Fruit fly (Drosophila melanogaster): ENCODE data around the gene Jhbp15.

Gene Jhbp15

DNA sequence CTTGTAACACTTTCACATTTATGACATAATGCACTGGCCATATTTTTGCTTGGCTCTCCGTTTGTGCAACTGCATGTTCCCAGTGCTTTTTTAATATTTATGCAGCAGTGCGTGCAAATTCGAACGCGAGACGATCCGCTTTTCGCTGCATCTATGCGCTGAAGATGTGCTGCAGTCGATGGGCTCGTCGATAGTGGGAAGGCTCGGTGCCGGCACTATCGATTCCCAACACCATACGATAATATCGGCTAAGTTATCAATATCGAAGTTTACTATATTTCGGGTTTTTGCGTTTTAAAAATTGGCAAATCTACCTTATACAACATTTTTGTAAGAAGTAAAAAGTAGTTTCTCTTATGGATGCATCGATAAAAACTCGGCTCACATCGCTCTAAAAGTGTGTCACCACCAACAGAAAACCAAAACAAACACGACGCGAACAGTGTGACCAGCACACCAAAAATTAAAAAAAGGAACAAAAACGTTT, 46.9 kb upstream of the Jhbp15 start, which contains the start of gene RhoGAP93B (continued):
- TF ChIP-seq CG12299 (tag; optimal IDR thresholded peaks at IDR 0.05) = peak; percentile 83
- peak; percentile 56 for TF ChIP-seq CrebB (tag; optimal IDR thresholded peaks at IDR 0.05)
- peak; percentile 43 for TF ChIP-seq CG17912 (GFP tag; optimal IDR thresholded peaks at IDR 0.05)
- TF ChIP-seq CG15011 (GFP tag; optimal IDR thresholded peaks at IDR 0.05) = no peak
- peak; percentile 49 for TF ChIP-seq CG11723 (GFP tag; optimal IDR thresholded peaks at IDR 0.05)
- peak; percentile 100 for TF ChIP-seq zen2 (GFP tag; IDR thresholded peaks at IDR 0.05; ENCODE audit: partially characterized antibody)
- TF ChIP-seq tgo (GFP tag; IDR thresholded peaks at IDR 0.05) = peak; percentile 80
- TF ChIP-seq nau (GFP tag; optimal IDR thresholded peaks at IDR 0.05) = no peak
- TF ChIP-seq danr (GFP tag; IDR thresholded peaks at IDR 0.05) = peak; percentile 69; the same call in 1 of the 2 replicates
- peak; percentile 98 for TF ChIP-seq sens (GFP tag)
- peak; percentile 95 for TF ChIP-seq CG2120 (GFP tag; optimal IDR thresholded peaks at IDR 0.05)
- peak; percentile 95 for TF ChIP-seq vvl (GFP tag; IDR thresholded peaks at IDR 0.05)
- peak; percentile 92 for TF ChIP-seq jumu (GFP tag; optimal IDR thresholded peaks at IDR 0.05)
- peak; percentile 35 for TF ChIP-seq CG6765 (GFP tag; optimal IDR thresholded peaks at IDR 0.05)
- TF ChIP-seq Sox100B (GFP tag; optimal IDR thresholded peaks at IDR 0.05) = no peak
- TF ChIP-seq dati (GFP tag; IDR thresholded peaks at IDR 0.05) = peak; percentile 52; the same call in 1 of the 2 replicates
- TF ChIP-seq jing (GFP tag; optimal IDR thresholded peaks at IDR 0.05) = no peak
- peak; percentile 95 for TF ChIP-seq Optix (GFP tag; IDR thresholded peaks at IDR 0.05)
- peak; percentile 92 for TF ChIP-seq CG10959 (GFP tag; IDR thresholded peaks at IDR 0.05)
- peak; percentile 25 for TF ChIP-seq CG10274 (GFP tag; optimal IDR thresholded peaks at IDR 0.05)
- TF ChIP-seq CG5245 (GFP tag; optimal IDR thresholded peaks at IDR 0.05) = peak; percentile 70
- TF ChIP-seq dmrt99B (tag; optimal IDR thresholded peaks at IDR 0.05) = no peak
- peak; percentile 78 for TF ChIP-seq eyg (GFP tag; optimal IDR thresholded peaks at IDR 0.05)
- peak; percentile 79 for TF ChIP-seq HmgD (GFP tag; optimal IDR thresholded peaks at IDR 0.05)
- peak; percentile 81 for TF ChIP-seq CG33213 (GFP tag; optimal IDR thresholded peaks at IDR 0.05)
- TF ChIP-seq CG8089 (GFP tag; optimal IDR thresholded peaks at IDR 0.05) = peak; percentile 69
- peak; percentile 100 for TF ChIP-seq amos (GFP tag; IDR thresholded peaks at IDR 0.05; ENCODE audit: partially characterized antibody)
- TF ChIP-seq CG11504 (tag; optimal IDR thresholded peaks at IDR 0.05) = peak; percentile 81
- peak; percentile 36 for TF ChIP-seq HHEX (GFP tag; optimal IDR thresholded peaks at IDR 0.05)
- peak; percentile 90 for TF ChIP-seq Ada2b (GFP tag; IDR thresholded peaks at IDR 0.05)
- peak; percentile 83 for TF ChIP-seq CG11398 (GFP tag; optimal IDR thresholded peaks at IDR 0.05)
- peak; percentile 63 for TF ChIP-seq NK7.1 (GFP tag; optimal IDR thresholded peaks at IDR 0.05)
- no peak for TF ChIP-seq Hr39 (optimal IDR thresholded peaks at IDR 0.05)
- peak; percentile 94 for TF ChIP-seq CG11456 (GFP tag; IDR thresholded peaks at IDR 0.05)
- TF ChIP-seq CG2199 (GFP tag; IDR thresholded peaks at IDR 0.05) = peak; percentile 88; the same call in 2 of the 3 replicates
- peak; percentile 78 for TF ChIP-seq Jarid2 (GFP tag; optimal IDR thresholded peaks at IDR 0.05)
- TF ChIP-seq inv (GFP tag; IDR thresholded peaks at IDR 0.05; ENCODE audit: partially characterized antibody) = peak; percentile 100
- TF ChIP-seq peb (GFP tag; IDR thresholded peaks at IDR 0.05) = peak; percentile 80
- TF ChIP-seq CG12744 (GFP tag; optimal IDR thresholded peaks at IDR 0.05) = peak; percentile 74
- peak; percentile 92 for TF ChIP-seq Ets97D (GFP tag; optimal IDR thresholded peaks at IDR 0.05)
- TF ChIP-seq corto (GFP tag; optimal IDR thresholded peaks at IDR 0.05) = no peak
- peak; percentile 5 for TF ChIP-seq D (optimal IDR thresholded peaks at IDR 0.05)
- TF ChIP-seq D (GFP tag; optimal IDR thresholded peaks at IDR 0.05) = peak; percentile 55
- peak; percentile 78 for TF ChIP-seq CG4424 (GFP tag; optimal IDR thresholded peaks at IDR 0.05)
- no peak for TF ChIP-seq Doc2 (GFP tag; IDR thresholded peaks at IDR 0.05)
- TF ChIP-seq Camta (GFP tag; optimal IDR thresholded peaks at IDR 0.05) = peak; percentile 76
- peak; percentile 95 for TF ChIP-seq CHES-1-like (GFP tag; optimal IDR thresholded peaks at IDR 0.05)
- TF ChIP-seq NC2β (GFP tag; optimal IDR thresholded peaks at IDR 0.05) = peak; percentile 83
- TF ChIP-seq Meics (GFP tag; optimal IDR thresholded peaks at IDR 0.05) = peak; percentile 74
- TF ChIP-seq CG11085 (GFP tag; IDR thresholded peaks at IDR 0.05) = peak; percentile 90
- peak; percentile 39; the same call in 1 of the 2 replicates for TF ChIP-seq crol (GFP tag; IDR thresholded peaks at IDR 0.05)
- peak; percentile 69 for TF ChIP-seq CG33557 (GFP tag; optimal IDR thresholded peaks at IDR 0.05)

All from whole organism, embryonic.